Fruit fly (Drosophila melanogaster) whole organism, prepupa: ENCODE results near the gene Taf11.

Experiments used
- Blimp-1 ChIP-seq: fragments of 200-800 bp; sonication (Bioruptor generic); optimal IDR thresholded peaks from 3 replicates; lab custom pipeline; 2017; ENCODE audit warnings: missing biosample characterization, missing genetic modification characterization, mild to moderate bottlenecking, moderate library complexity, missing genetic modification reagents
- CG10631 ChIP-seq: fragments of 200-800 bp; sonication (Bioruptor generic); optimal IDR thresholded peaks from 2 replicates; lab custom pipeline; 2016; ENCODE audit warnings: missing biosample characterization, missing genetic modification characterization
- CG11294 ChIP-seq: fragments of 200-800 bp; sonication (Bioruptor generic); IDR thresholded peaks from 2 replicates; pipeline ENCODE4 v1.3.6; 2022; ENCODE audit warnings: missing biosample characterization, missing genetic modification characterization
- CG11762 ChIP-seq: fragments of 200-800 bp; sonication (Bioruptor generic); optimal IDR thresholded peaks from 3 replicates; lab custom pipeline; 2016; ENCODE audit warnings: missing biosample characterization, missing genetic modification characterization; ENCODE audit not compliant: insufficient read depth
- CG11902 ChIP-seq: fragments of 200-800 bp; sonication (Bioruptor generic); optimal IDR thresholded peaks from 3 replicates; lab custom pipeline; 2016; ENCODE audit warnings: missing biosample characterization, missing genetic modification characterization
- CG15336 ChIP-seq: fragments of 200-800 bp; sonication (Bioruptor generic); IDR thresholded peaks from 2 replicates; pipeline ENCODE4 v1.3.6; 2022; ENCODE audit warnings: missing biosample characterization, missing genetic modification characterization
- CG3032 ChIP-seq: fragments of 200-800 bp; optimal IDR thresholded peaks from 2 replicates; lab custom pipeline; 2019; ENCODE audit warnings: missing biosample characterization, mild to moderate bottlenecking, missing genetic modification characterization, moderate library complexity
- CG31627 ChIP-seq: fragments of 200-800 bp; sonication (Bioruptor generic); optimal IDR thresholded peaks from 3 replicates; lab custom pipeline; 2016; ENCODE audit warnings: missing biosample characterization, missing genetic modification characterization
- CG32006 ChIP-seq: fragments of 200-800 bp; sonication (Bioruptor generic); optimal IDR thresholded peaks from 3 replicates; lab custom pipeline; 2017; ENCODE audit warnings: missing biosample characterization, mild to moderate bottlenecking, missing genetic modification characterization
- CG4318 ChIP-seq: fragments of 200-800 bp; sonication (Bioruptor generic); optimal IDR thresholded peaks from 3 replicates; lab custom pipeline; 2017; ENCODE audit warnings: missing biosample characterization, mild to moderate bottlenecking, missing genetic modification characterization
- CG6276 ChIP-seq: fragments of 200-800 bp; sonication (Bioruptor generic); optimal IDR thresholded peaks from 2 replicates; lab custom pipeline; 2017; ENCODE audit warnings: missing biosample characterization, mild to moderate bottlenecking, missing genetic modification characterization
- CG6854 ChIP-seq: fragments of 200-800 bp; sonication (Bioruptor generic); optimal IDR thresholded peaks from 2 replicates; lab custom pipeline; 2017; ENCODE audit warnings: missing biosample characterization, mild to moderate bottlenecking, missing genetic modification characterization
- CG7368 ChIP-seq: fragments of 200-800 bp; sonication (Bioruptor generic); optimal IDR thresholded peaks from 3 replicates; lab custom pipeline; 2016; ENCODE audit warnings: missing biosample characterization, missing genetic modification characterization
- CG8119 ChIP-seq: fragments of 200-800 bp; sonication (Bioruptor generic); IDR thresholded peaks from 3 replicates; pipeline ENCODE4 v1.3.6; 2022; ENCODE audit warnings: missing biosample characterization, missing genetic modification characterization
- CG8632 ChIP-seq: fragments of 200-800 bp; sonication (Bioruptor generic); optimal IDR thresholded peaks from 3 replicates; lab custom pipeline; 2016; ENCODE audit warnings: missing biosample characterization, missing genetic modification characterization
- Eip93F ChIP-seq: fragments of 200-800 bp; sonication (Bioruptor generic); optimal IDR thresholded peaks from 2 replicates; lab custom pipeline; 2016; ENCODE audit warnings: missing biosample characterization, mild to moderate bottlenecking, missing genetic modification characterization
- Ets96B ChIP-seq: fragments of 200-800 bp; optimal IDR thresholded peaks from 2 replicates; lab custom pipeline; 2019; ENCODE audit warnings: missing biosample characterization, mild to moderate bottlenecking, missing genetic modification characterization, moderate library complexity
- Hr38 ChIP-seq: sonication (Bioruptor generic); optimal IDR thresholded peaks from 2 replicates; lab custom pipeline; 2016; ENCODE audit warnings: missing biosample characterization, missing genetic modification characterization
- Hr39 ChIP-seq: fragments of 200-800 bp; sonication (Bioruptor generic); optimal IDR thresholded peaks from 2 replicates; lab custom pipeline; 2016; ENCODE audit warnings: missing biosample characterization, missing genetic modification characterization
- OdsH ChIP-seq: fragments of 200-800 bp; sonication (Bioruptor generic); optimal IDR thresholded peaks from 3 replicates; lab custom pipeline; 2016; ENCODE audit warnings: missing biosample characterization, missing genetic modification characterization
- Smox ChIP-seq: fragments of 200-800 bp; sonication (Bioruptor generic); optimal IDR thresholded peaks from 3 replicates; lab custom pipeline; 2016; ENCODE audit warnings: missing biosample characterization, missing genetic modification characterization
- Sox14 ChIP-seq: fragments of 200-800 bp; sonication (Bioruptor generic); optimal IDR thresholded peaks from 3 replicates; lab custom pipeline; 2016; ENCODE audit warnings: missing biosample characterization, missing genetic modification characterization
- Sox15 ChIP-seq: fragments of 200-800 bp; sonication (Bioruptor generic); optimal IDR thresholded peaks from 3 replicates; lab custom pipeline; 2016; ENCODE audit warnings: missing biosample characterization, missing genetic modification characterization
- achi ChIP-seq: fragments of 200-800 bp; sonication (Bioruptor generic); optimal IDR thresholded peaks from 3 replicates; lab custom pipeline; 2016; ENCODE audit warnings: missing biosample characterization, missing genetic modification characterization
- acj6 ChIP-seq: fragments of 200-800 bp; sonication (Bioruptor generic); optimal IDR thresholded peaks from 3 replicates; lab custom pipeline; 2016; ENCODE audit warnings: missing biosample characterization, missing genetic modification characterization
- dsx ChIP-seq: fragments of 200-800 bp; optimal IDR thresholded peaks from 3 replicates; lab custom pipeline; 2019; ENCODE audit warnings: missing biosample characterization, mild to moderate bottlenecking, missing genetic modification characterization, moderate library complexity; ENCODE audit not compliant: poor library complexity, severe bottlenecking
- eg ChIP-seq: fragments of 200-800 bp; sonication (Bioruptor generic); IDR thresholded peaks from 3 replicates; pipeline ENCODE4 v1.3.6; 2022; ENCODE audit warnings: missing biosample characterization, missing genetic modification characterization
- esn ChIP-seq: fragments of 200-800 bp; sonication (Bioruptor generic); optimal IDR thresholded peaks from 2 replicates; lab custom pipeline; 2016; ENCODE audit warnings: missing biosample characterization, mild to moderate bottlenecking, missing genetic modification characterization, moderate library complexity
- fkh ChIP-seq: fragments of 200-800 bp; sonication (Bioruptor generic); optimal IDR thresholded peaks from 3 replicates; lab custom pipeline; 2017; ENCODE audit warnings: missing biosample characterization, mild to moderate bottlenecking, missing genetic modification characterization, moderate library complexity
- net ChIP-seq: fragments of 200-800 bp; sonication (Bioruptor generic); optimal IDR thresholded peaks from 3 replicates; lab custom pipeline; 2016; ENCODE audit warnings: missing biosample characterization, missing genetic modification characterization
- pdm3 ChIP-seq: fragments of 200-800 bp; sonication (Bioruptor generic); optimal IDR thresholded peaks from 3 replicates; lab custom pipeline; 2016; ENCODE audit warnings: missing biosample characterization, missing genetic modification characterization
- salr ChIP-seq, 2 experiments: fragments of 200-800 bp; sonication (Bioruptor generic); optimal IDR thresholded peaks; 3 replicates each; lab custom pipeline; 2016 to 2018; ENCODE audit warnings: missing biosample characterization in 2 of 2, missing genetic modification characterization in 2 of 2, mild to moderate bottlenecking in 1 of 2
- spab ChIP-seq: fragments of 200-800 bp; sonication (Bioruptor generic); optimal IDR thresholded peaks from 2 replicates; lab custom pipeline; 2017; ENCODE audit warnings: missing biosample characterization, mild to moderate bottlenecking, missing genetic modification characterization, missing genetic modification reagents
- svp ChIP-seq: fragments of 200-800 bp; sonication (Bioruptor generic); peaks from one replicate; lab custom pipeline; 2016; ENCODE audit warnings: missing biosample characterization, missing genetic modification characterization
- vri ChIP-seq: fragments of 200-800 bp; sonication (Bioruptor generic); optimal IDR thresholded peaks from 3 replicates; lab custom pipeline; 2016; ENCODE audit warnings: missing biosample characterization, mild to moderate bottlenecking, missing genetic modification characterization

Taf11 gene

DNA sequence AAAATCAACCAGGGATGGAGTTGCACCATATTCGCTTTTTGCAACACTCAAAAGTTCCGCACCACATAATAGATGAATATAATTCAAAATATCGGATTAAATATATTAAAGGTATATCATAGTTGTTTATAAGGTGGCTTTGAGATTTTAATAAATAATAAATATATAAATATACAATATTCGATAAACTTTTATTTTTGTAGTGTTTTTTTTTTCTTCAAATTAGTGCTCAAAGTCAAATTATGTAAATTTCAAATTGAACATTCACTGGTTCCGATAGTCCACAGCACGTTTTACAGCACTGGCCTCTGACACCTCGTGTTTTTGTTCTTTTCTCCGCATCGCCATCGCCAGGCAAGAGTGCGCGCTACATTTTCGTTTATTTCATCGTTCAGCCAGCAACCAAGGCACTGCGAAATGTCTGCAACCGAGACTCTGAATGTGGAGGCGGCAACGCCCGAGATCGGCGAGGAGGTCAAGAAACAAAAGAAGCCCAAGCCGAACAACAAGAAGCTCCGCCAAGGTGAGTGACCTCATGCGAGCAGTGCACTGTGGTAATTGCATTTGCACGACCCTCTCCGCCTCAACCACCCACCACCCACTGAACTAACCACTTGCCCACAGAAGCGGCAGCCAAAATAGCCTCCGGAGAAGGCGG, at the start of gene Taf11, which contains the start of gene und:
Gene Taf11 (minus strand): TSS at position 51 of the 658 bp plus-strand sequence.
Gene und (plus strand): TSS at position 158 of the 658 bp plus-strand sequence.
- TF ChIP-seq net (GFP tag; lab: Kevin White, UChicago) = no peak
- no peak for TF ChIP-seq acj6 (GFP tag; lab: Kevin White, UChicago)
- no peak for TF ChIP-seq Hr39 (GFP tag; lab: Kevin White, UChicago)
- TF ChIP-seq CG4318 (GFP tag; lab: Kevin White, UChicago) = no peak
- no peak for TF ChIP-seq CG11762 (GFP tag; lab: Kevin White, UChicago)
- no peak for TF ChIP-seq salr (GFP tag; optimal IDR thresholded peaks at IDR 0.05; lab: Kevin White, UChicago)
- no peak for TF ChIP-seq CG7368 (GFP tag; lab: Kevin White, UChicago)
- no peak for TF ChIP-seq vri (GFP tag; lab: Kevin White, UChicago)
- TF ChIP-seq Smox (GFP tag; lab: Kevin White, UChicago) = no peak
- TF ChIP-seq CG6276 = no peak
- TF ChIP-seq CG11902 (GFP tag; lab: Kevin White, UChicago) = no peak
- TF ChIP-seq Hr38 (GFP tag; lab: Kevin White, UChicago) = no peak
- TF ChIP-seq CG15336 (GFP tag; lab: Robert Waterston, UW) = no peak
- no peak for TF ChIP-seq eg (GFP tag; lab: Robert Waterston, UW)
- TF ChIP-seq CG8632 (GFP tag; lab: Kevin White, UChicago) = no peak
- peak; percentile 46 for TF ChIP-seq CG10631 (GFP tag; lab: Kevin White, UChicago)
- TF ChIP-seq Ets96B (tag; lab: Kevin White, UChicago) = no peak
- TF ChIP-seq Sox15 (GFP tag; lab: Kevin White, UChicago) = no peak
- TF ChIP-seq esn (GFP tag; lab: Kevin White, UChicago) = peak; percentile 26
- TF ChIP-seq OdsH (GFP tag; lab: Kevin White, UChicago) = no peak
- peak; percentile 76 for TF ChIP-seq achi (GFP tag; lab: Kevin White, UChicago)
- TF ChIP-seq dsx (GFP tag; lab: Kevin White, UChicago) = no peak
- TF ChIP-seq pdm3 = no peak
- TF ChIP-seq CG32006 = no peak
- no peak for TF ChIP-seq CG8119
- peak; percentile 8 for TF ChIP-seq CG31627
- peak; percentile 81 for TF ChIP-seq svp (GFP tag; lab: Kevin White, UChicago)
- no peak for TF ChIP-seq CG11294 (GFP tag; lab: Robert Waterston, UW)
- no peak for TF ChIP-seq CG3032 (tag; lab: Kevin White, UChicago)
- TF ChIP-seq spab = no peak
- no peak for TF ChIP-seq Eip93F (GFP tag; lab: Kevin White, UChicago)

dm6 chr2L:9792945-9793344, 29.9 kb upstream of the Taf11 start, which contains the start of gene CG13123:
Gene CG13123 (minus strand): TSS chr2L:9793107.
- no peak for TF ChIP-seq dsx (GFP tag; lab: Kevin White, UChicago)
- no peak for TF ChIP-seq CG11762 (GFP tag; lab: Kevin White, UChicago)
- peak; percentile 10 for TF ChIP-seq Sox14
- TF ChIP-seq svp (GFP tag; lab: Kevin White, UChicago) = no peak
- TF ChIP-seq fkh = peak; percentile 86
- no peak for TF ChIP-seq Hr38 (GFP tag; lab: Kevin White, UChicago)

DNA sequence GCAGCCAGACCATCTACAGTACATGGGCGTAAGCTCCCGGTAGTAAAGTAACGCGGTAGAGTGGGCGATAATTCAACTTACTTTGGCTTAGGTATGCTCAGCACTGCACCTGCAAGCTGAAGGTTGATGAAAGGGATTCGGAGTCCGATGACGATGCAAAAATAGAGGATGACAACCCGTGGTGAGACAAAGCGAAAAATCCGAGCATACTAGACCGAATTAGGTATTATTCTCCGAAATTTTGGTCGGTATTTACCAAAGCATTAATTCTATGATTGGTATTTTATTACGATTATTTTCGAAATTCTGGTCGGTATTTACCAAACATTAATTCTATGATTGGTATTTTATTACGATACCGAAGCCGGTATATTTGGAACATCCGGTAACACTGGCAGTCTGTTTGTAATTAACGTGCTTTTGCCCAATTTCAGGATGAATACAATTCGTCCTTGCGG, 27.5 kb upstream of the Taf11 start, which contains the start of gene CG4036:
Gene CG4036 (plus strand): TSS at position 348 of the 458 bp plus-strand sequence.
- TF ChIP-seq Eip93F (GFP tag; lab: Kevin White, UChicago) = no peak
- TF ChIP-seq Blimp-1 (GFP tag; lab: Kevin White, UChicago) = no peak
- TF ChIP-seq esn (GFP tag; lab: Kevin White, UChicago) = no peak
- peak; percentile 16 for TF ChIP-seq CG6854 (GFP tag; lab: Kevin White, UChicago)
- peak; percentile 31 for TF ChIP-seq Sox14
- TF ChIP-seq, all 60 proteins: peak for 2
